Worm (Caenorhabditis elegans) whole organism, L2 larva: ENCODE results near the gene K02E11.3.

Experiments
- C34F6.9 ChIP-seq: fragments of 150-350 bp; optimal IDR thresholded peaks from 2 replicates; lab custom pipeline; 2014; ENCODE audit warnings: missing biosample characterization, missing genetic modification characterization
- F13H6.1 ChIP-seq: sonication (generic microtip); optimal IDR thresholded peaks from 2 replicates; lab custom pipeline; 2016; ENCODE audit warnings: missing genetic modification characterization, missing compliant biosample characterization
- blmp-1 ChIP-seq: sonication (generic microtip); optimal IDR thresholded peaks from 2 replicates; lab custom pipeline; 2017; ENCODE audit warnings: missing genetic modification characterization, mild to moderate bottlenecking, missing compliant biosample characterization, antibody characterized with exemption, moderate library complexity; ENCODE audit not compliant: insufficient read depth
- egl-27 ChIP-seq: sonication (generic microtip); optimal IDR thresholded peaks from 3 replicates; lab custom pipeline; 2017; ENCODE audit warnings: missing biosample characterization, missing genetic modification reagents, missing genetic modification characterization
- elt-1 ChIP-seq: fragments of 150-350 bp; optimal IDR thresholded peaks from 2 replicates; lab custom pipeline; 2014; ENCODE audit warnings: missing biosample characterization, missing genetic modification characterization
- nhr-10 ChIP-seq: sonication (generic microtip); optimal IDR thresholded peaks from 2 replicates; lab custom pipeline; 2017; ENCODE audit warnings: missing biosample characterization, missing genetic modification characterization
- nhr-237 ChIP-seq: fragments of 150-350 bp; optimal IDR thresholded peaks from 2 replicates; lab custom pipeline; 2014; ENCODE audit warnings: missing biosample characterization, missing genetic modification characterization
- nhr-25 ChIP-seq: fragments of 150-350 bp; sonication (generic microtip); optimal IDR thresholded peaks from 3 replicates; lab custom pipeline; 2014; ENCODE audit warnings: missing biosample characterization, missing genetic modification characterization
- sem-4 ChIP-seq: fragments of 150-350 bp; optimal IDR thresholded peaks from 2 replicates; lab custom pipeline; 2014; ENCODE audit warnings: missing biosample characterization, missing genetic modification reagents, missing genetic modification characterization
- skn-1 ChIP-seq: sonication (generic microtip); optimal IDR thresholded peaks from 2 replicates; lab custom pipeline; 2017; ENCODE audit warnings: missing biosample characterization, missing genetic modification characterization
- ztf-1 ChIP-seq: fragments of 200-800 bp; sonication (Bioruptor generic); conservative IDR thresholded peaks from 2 replicates; pipeline ENCODE4 v1.3.6; 2022; ENCODE audit warnings: missing genetic modification characterization, missing compliant biosample characterization

DNA sequence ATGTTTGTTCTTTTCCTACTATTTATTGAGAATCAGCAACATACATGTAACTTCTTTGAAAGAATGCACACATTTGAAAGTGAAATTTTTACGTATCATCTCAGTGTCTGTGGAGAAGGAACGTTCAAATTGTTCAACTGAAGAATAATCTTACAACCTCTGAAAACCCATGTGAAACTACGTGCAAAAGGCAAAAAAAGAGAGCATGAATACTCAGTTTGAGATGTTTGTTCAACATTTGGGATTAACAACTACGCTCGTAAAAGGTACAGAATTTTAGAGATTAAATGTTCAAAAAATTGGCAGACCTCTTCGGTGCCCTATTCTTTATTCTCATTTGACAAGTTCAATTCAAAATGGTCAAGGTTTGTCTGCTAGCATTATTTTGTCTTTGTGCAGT is 5.4 kb upstream of the K02E11.3 start, which contains the start of gene K02E11.5:
- TF ChIP-seq C34F6.9 (tag; lab: Kevin White, UChicago) (no peak), elt-1 (tag; lab: Kevin White, UChicago) (no peak), sem-4 (tag; lab: Kevin White, UChicago) (no peak), blmp-1 (tag; lab: Kevin White, UChicago) (no peak), nhr-25 (tag; lab: Kevin White, UChicago) (no peak), nhr-237 (tag; lab: Kevin White, UChicago) (no peak), nhr-10 (tag; lab: Kevin White, UChicago) (no peak), egl-27 (tag; lab: Kevin White, UChicago) (no peak), ztf-1 (no peak), skn-1 (tag; lab: Kevin White, UChicago) (no peak), F13H6.1 (tag; lab: Kevin White, UChicago) (no peak)
